Worm (Caenorhabditis elegans) whole organism, late embryonic: ENCODE data around the gene str-177.
A peak's percentile ranks its signal among the peaks of the same experiment; 100 is the strongest.

ENCODE experiments used
- C38D4.7 ChIP-seq: fragments of 200-800 bp; sonication (Bioruptor generic); optimal IDR thresholded peaks from 2 replicates; lab custom pipeline; 2018; ENCODE audit warnings: mild to moderate bottlenecking, missing genetic modification characterization, moderate library complexity, missing compliant biosample characterization
- K02D7.2 ChIP-seq: sonication (generic microtip); optimal IDR thresholded peaks from 2 replicates; lab custom pipeline; 2017; ENCODE audit warnings: mild to moderate bottlenecking, missing genetic modification characterization, missing compliant biosample characterization
- K09A11.1 ChIP-seq: sonication (generic microtip); optimal IDR thresholded peaks from 2 replicates; lab custom pipeline; 2017; ENCODE audit warnings: antibody characterized with exemption, mild to moderate bottlenecking, missing genetic modification characterization, missing compliant biosample characterization; ENCODE audit not compliant: insufficient read depth
- T23F11.4 ChIP-seq: fragments of 200-800 bp; sonication (Bioruptor generic); optimal IDR thresholded peaks from 2 replicates; lab custom pipeline; 2018; ENCODE audit warnings: mild to moderate bottlenecking, missing genetic modification characterization, missing compliant biosample characterization
- Y22D7AL.16 ChIP-seq: sonication (generic microtip); optimal IDR thresholded peaks from 2 replicates; lab custom pipeline; 2016; ENCODE audit warnings: missing genetic modification characterization, missing compliant biosample characterization
- ahr-1 ChIP-seq: sonication (generic microtip); optimal IDR thresholded peaks from 2 replicates; lab custom pipeline; 2016; ENCODE audit warnings: missing genetic modification characterization, missing compliant biosample characterization
- ama-1 ChIP-seq: fragments of 150-350 bp; optimal IDR thresholded peaks from 2 replicates; lab custom pipeline; 2014
- ceh-18 ChIP-seq: sonication (generic microtip); optimal IDR thresholded peaks from 2 replicates; lab custom pipeline; 2016; ENCODE audit warnings: missing genetic modification characterization, missing compliant biosample characterization
- ceh-19 ChIP-seq: fragments of 200-800 bp; sonication (Bioruptor generic); optimal IDR thresholded peaks from 2 replicates; lab custom pipeline; 2018; ENCODE audit warnings: mild to moderate bottlenecking, missing genetic modification characterization, missing compliant biosample characterization
- ceh-2 ChIP-seq: sonication (generic microtip); optimal IDR thresholded peaks from 2 replicates; lab custom pipeline; 2016; ENCODE audit warnings: missing genotype, missing genetic modification characterization, missing compliant biosample characterization
- ceh-24 ChIP-seq: sonication (generic microtip); optimal IDR thresholded peaks from 2 replicates; lab custom pipeline; 2016; ENCODE audit warnings: mild to moderate bottlenecking, missing genetic modification characterization, missing compliant biosample characterization
- ceh-31 ChIP-seq: sonication (generic microtip); optimal IDR thresholded peaks from 2 replicates; lab custom pipeline; 2016; ENCODE audit warnings: missing genetic modification characterization, missing compliant biosample characterization
- ceh-6 ChIP-seq: fragments of 200-800 bp; sonication (Bioruptor generic); optimal IDR thresholded peaks from 2 replicates; lab custom pipeline; 2018; ENCODE audit warnings: mild to moderate bottlenecking, missing genetic modification characterization, missing compliant biosample characterization
- ceh-9 ChIP-seq: sonication (generic microtip); optimal IDR thresholded peaks from 2 replicates; lab custom pipeline; 2016; ENCODE audit warnings: mild to moderate bottlenecking, missing genetic modification characterization, inconsistent platforms, missing compliant biosample characterization
- che-1 ChIP-seq: sonication (generic microtip); optimal IDR thresholded peaks from 2 replicates; lab custom pipeline; 2016; ENCODE audit warnings: mild to moderate bottlenecking, missing genetic modification characterization, missing compliant biosample characterization
- dmd-4 ChIP-seq: sonication (generic microtip); optimal IDR thresholded peaks from 2 replicates; lab custom pipeline; 2016; ENCODE audit warnings: borderline replicate concordance, missing genetic modification characterization, missing compliant biosample characterization
- elt-2 ChIP-seq: sonication (generic microtip); optimal IDR thresholded peaks from 2 replicates; lab custom pipeline; 2016; ENCODE audit warnings: missing genetic modification reagents, missing genetic modification characterization, missing compliant biosample characterization
- elt-4 ChIP-seq: sonication (generic microtip); optimal IDR thresholded peaks from 2 replicates; lab custom pipeline; 2016; ENCODE audit warnings: missing genetic modification characterization, missing compliant biosample characterization
- ets-4 ChIP-seq: sonication (generic microtip); optimal IDR thresholded peaks from 2 replicates; lab custom pipeline; 2016; ENCODE audit warnings: missing genetic modification characterization, missing compliant biosample characterization
- eyg-1 ChIP-seq: sonication (generic microtip); optimal IDR thresholded peaks from 2 replicates; lab custom pipeline; 2016; ENCODE audit warnings: missing genotype, missing genetic modification characterization, missing compliant biosample characterization
- fax-1 ChIP-seq: sonication (generic microtip); optimal IDR thresholded peaks from 2 replicates; lab custom pipeline; 2016; ENCODE audit warnings: missing genotype, missing genetic modification characterization, missing compliant biosample characterization
- fkh-10 ChIP-seq: fragments of 150-350 bp; optimal IDR thresholded peaks from 2 replicates; lab custom pipeline; 2014; ENCODE audit warnings: missing biosample characterization, missing genetic modification reagents, missing genetic modification characterization
- hlh-13 ChIP-seq: fragments of 200-800 bp; sonication (Bioruptor generic); optimal IDR thresholded peaks from 2 replicates; lab custom pipeline; 2018; ENCODE audit warnings: mild to moderate bottlenecking, missing genetic modification characterization, missing compliant biosample characterization
- hlh-15 ChIP-seq: sonication (generic microtip); optimal IDR thresholded peaks from 2 replicates; lab custom pipeline; 2016; ENCODE audit warnings: missing genetic modification characterization, missing compliant biosample characterization
- hlh-30 ChIP-seq: sonication (generic microtip); optimal IDR thresholded peaks from 2 replicates; lab custom pipeline; 2017; ENCODE audit warnings: antibody characterized with exemption, missing genetic modification characterization, missing compliant biosample characterization; ENCODE audit not compliant: insufficient read depth
- lim-6 ChIP-seq: sonication (generic microtip); optimal IDR thresholded peaks from 2 replicates; lab custom pipeline; 2016; ENCODE audit warnings: missing genetic modification characterization, missing compliant biosample characterization
- mec-3 ChIP-seq: sonication (generic microtip); optimal IDR thresholded peaks from 2 replicates; lab custom pipeline; 2016; ENCODE audit warnings: borderline replicate concordance, missing genetic modification characterization, missing compliant biosample characterization
- nfya-1 ChIP-seq: sonication (generic microtip); optimal IDR thresholded peaks from 2 replicates; lab custom pipeline; 2017; ENCODE audit warnings: missing genetic modification characterization, mild to moderate bottlenecking, missing compliant biosample characterization, antibody characterized with exemption, moderate library complexity
- nhr-232 ChIP-seq: sonication (generic microtip); optimal IDR thresholded peaks from 2 replicates; lab custom pipeline; 2016; ENCODE audit warnings: missing genetic modification characterization, missing compliant biosample characterization
- npax-4 ChIP-seq: sonication (generic microtip); optimal IDR thresholded peaks from 2 replicates; lab custom pipeline; 2016; ENCODE audit warnings: missing genetic modification characterization, missing compliant biosample characterization
- odd-2 ChIP-seq: sonication (generic microtip); optimal IDR thresholded peaks from 2 replicates; lab custom pipeline; 2017; ENCODE audit warnings: antibody characterized with exemption, mild to moderate bottlenecking, missing genetic modification characterization, missing compliant biosample characterization
- pag-3 ChIP-seq: sonication (generic microtip); optimal IDR thresholded peaks from 2 replicates; lab custom pipeline; 2016; ENCODE audit warnings: missing compliant biosample characterization, missing genetic modification characterization, borderline replicate concordance
- pat-9 ChIP-seq: fragments of 200-800 bp; sonication (Bioruptor generic); optimal IDR thresholded peaks from 2 replicates; lab custom pipeline; 2018; ENCODE audit warnings: mild to moderate bottlenecking, missing genetic modification characterization, moderate library complexity, missing compliant biosample characterization
- pqm-1 ChIP-seq: sonication (generic microtip); optimal IDR thresholded peaks from 2 replicates; lab custom pipeline; 2016; ENCODE audit warnings: missing genetic modification characterization, missing compliant biosample characterization
- pros-1 ChIP-seq: fragments of 150-350 bp; optimal IDR thresholded peaks from 2 replicates; lab custom pipeline; 2014; ENCODE audit warnings: missing biosample characterization, missing genetic modification reagents, missing genetic modification characterization
- rnt-1 ChIP-seq: sonication (generic microtip); optimal IDR thresholded peaks from 2 replicates; lab custom pipeline; 2016; ENCODE audit warnings: missing genetic modification characterization, missing compliant biosample characterization
- sox-2 ChIP-seq: fragments of 200-800 bp; sonication (Bioruptor generic); IDR thresholded peaks from 2 replicates; pipeline ENCODE4 v1.3.6; 2022; ENCODE audit warnings: missing genetic modification reagents, missing genetic modification characterization, missing compliant biosample characterization
- sox-4 ChIP-seq: sonication (generic microtip); optimal IDR thresholded peaks from 2 replicates; lab custom pipeline; 2017; ENCODE audit warnings: mild to moderate bottlenecking, missing genetic modification characterization, inconsistent platforms, missing compliant biosample characterization
- syd-9 ChIP-seq: sonication (generic microtip); optimal IDR thresholded peaks from 2 replicates; lab custom pipeline; 2016; ENCODE audit warnings: mild to moderate bottlenecking, missing genetic modification characterization, moderate library complexity, missing compliant biosample characterization
- tbx-7 ChIP-seq: sonication (generic microtip); optimal IDR thresholded peaks from 2 replicates; lab custom pipeline; 2016; ENCODE audit warnings: missing genotype, missing genetic modification characterization, missing compliant biosample characterization
- unc-3 ChIP-seq, 2 experiments: fragments of 200-800 bp in 1 of 2; sonication (Bioruptor generic) in 1 of 2; sonication (generic microtip) in 1 of 2; conservative IDR thresholded peaks in 1 of 2; optimal IDR thresholded peaks in 1 of 2; 2 replicates each; pipeline versions ENCODE4 v1.3.6 to Lab custom; 2016 to 2022; ENCODE audit warnings: missing compliant biosample characterization in 2 of 2, missing genetic modification characterization in 2 of 2, missing genetic modification reagents in 1 of 2
- unc-42 ChIP-seq: sonication (generic microtip); optimal IDR thresholded peaks from 2 replicates; lab custom pipeline; 2016; ENCODE audit warnings: missing genotype, missing genetic modification characterization, missing compliant biosample characterization
- unc-55 ChIP-seq: sonication (generic microtip); optimal IDR thresholded peaks from 2 replicates; lab custom pipeline; 2017; ENCODE audit warnings: missing biosample characterization, missing genetic modification reagents, missing genetic modification characterization
- unc-86 ChIP-seq: sonication (generic microtip); optimal IDR thresholded peaks from 2 replicates; lab custom pipeline; 2016; ENCODE audit warnings: missing genetic modification characterization, missing compliant biosample characterization

Gene str-177

DNA sequence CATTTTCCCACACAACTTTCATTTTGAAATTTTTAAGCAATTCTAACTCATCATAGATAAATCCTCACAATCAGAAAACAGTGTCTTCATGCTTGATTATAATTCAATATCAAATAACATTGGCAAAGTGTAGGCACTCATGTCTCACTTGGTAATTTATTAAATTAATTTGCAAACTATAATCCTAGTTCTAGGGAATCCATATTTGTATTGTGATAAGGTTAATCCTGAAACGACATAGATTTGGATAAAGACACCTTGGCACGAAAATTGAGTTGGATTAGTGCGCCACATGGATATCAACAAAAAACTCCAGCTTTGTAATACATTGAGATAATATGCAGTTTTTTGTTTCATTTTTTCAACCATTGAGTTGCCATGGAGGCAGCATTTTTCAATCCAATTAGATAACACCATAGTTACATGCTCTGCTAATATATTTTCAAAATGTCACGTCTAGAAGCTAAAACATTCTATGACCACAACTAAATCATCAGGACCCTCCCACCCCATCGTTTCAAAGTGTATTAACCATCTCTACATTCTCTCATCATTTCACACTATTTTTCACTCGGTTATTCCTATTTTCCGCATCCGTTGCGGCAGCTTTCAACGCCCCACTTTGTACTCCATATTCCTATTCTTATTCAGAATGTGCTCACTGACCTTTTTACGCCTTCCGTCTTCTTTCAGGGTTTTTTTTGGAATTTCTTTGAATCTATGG is 14.9 kb downstream of the str-177 start:
- TF ChIP-seq unc-42 (tag; lab: Kevin White, UChicago) = peak; percentile 64
- no peak for TF ChIP-seq odd-2 (tag; lab: Kevin White, UChicago)
- TF ChIP-seq, all 69 proteins: peak for 1

DNA sequence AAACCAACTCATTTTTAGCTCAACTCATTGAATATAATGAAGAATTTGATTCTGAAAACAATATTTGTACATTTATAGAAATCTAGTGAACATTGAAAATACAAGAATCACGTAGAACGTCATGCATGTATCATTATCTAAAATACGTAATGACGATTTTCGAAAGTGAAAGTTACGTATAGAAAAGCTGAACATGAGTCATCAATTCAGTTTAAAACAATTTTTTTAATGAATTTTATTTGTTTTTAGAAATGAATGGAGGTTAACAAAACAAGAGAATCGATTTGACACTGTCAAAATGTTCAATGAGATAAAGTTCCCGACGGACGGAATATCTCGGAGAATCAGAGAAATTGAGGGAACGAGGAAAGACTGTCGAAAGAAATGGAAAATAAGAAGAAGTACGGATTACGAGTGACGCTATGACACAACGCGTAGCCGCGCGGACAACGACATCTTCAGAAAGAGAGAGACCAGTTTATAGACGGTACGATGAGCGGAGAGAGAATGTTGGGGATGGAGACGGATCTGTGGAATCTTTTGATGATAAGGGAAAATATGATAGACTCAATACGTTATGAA is 17.0 kb downstream of the str-177 start, which contains the start of gene ptr-1:
Gene ptr-1 (minus strand): TSS at position 51 of the 582 bp plus-strand sequence.
- no peak for TF ChIP-seq ceh-2 (tag; lab: Kevin White, UChicago)
- TF ChIP-seq nhr-232 (tag; lab: Kevin White, UChicago) = no peak
- TF ChIP-seq tbx-7 (tag; lab: Kevin White, UChicago) = no peak
- no peak for TF ChIP-seq elt-4
- no peak for TF ChIP-seq pqm-1
- no peak for TF ChIP-seq Y22D7AL.16 (tag; lab: Kevin White, UChicago)
- TF ChIP-seq, all 69 proteins: peak for 0

DNA sequence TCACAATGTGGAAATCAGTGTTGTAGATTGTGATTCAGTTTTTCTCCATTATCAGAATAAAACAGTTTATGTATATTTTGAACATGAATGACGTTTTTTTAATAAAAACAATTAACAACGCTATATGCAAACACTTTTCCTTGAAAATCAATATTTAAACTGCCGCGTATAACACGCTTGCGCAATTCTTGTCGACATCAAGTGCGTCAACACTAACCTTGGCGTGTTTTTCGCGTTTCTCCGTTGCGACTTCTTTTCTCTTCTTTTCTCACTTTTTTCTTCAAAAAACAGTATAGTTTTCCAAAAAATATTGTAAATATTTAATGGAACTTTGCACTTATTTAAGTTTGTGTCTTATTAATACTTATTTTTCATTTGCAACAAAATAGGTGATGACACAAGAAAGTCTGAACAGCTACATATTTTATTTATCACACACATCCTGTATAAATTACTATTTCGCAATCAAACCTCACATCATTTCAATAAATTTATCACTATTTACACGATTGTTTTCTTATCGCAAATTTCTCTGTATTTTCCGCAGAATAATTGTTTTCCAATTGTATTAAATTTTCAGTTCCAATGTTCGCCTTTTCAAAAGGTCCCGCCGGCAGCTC is 23.5 kb downstream of the str-177 start, which contains the start of gene spas-1:
Gene spas-1 (plus strand): TSS at position 572 of the 620 bp plus-strand sequence.
- TF ChIP-seq C38D4.7 (GFP tag; lab: Kevin White, UChicago) (peak; percentile 18), ahr-1 (tag; lab: Kevin White, UChicago) (no peak), unc-55 (no peak), ama-1 (lab: Kevin White, UChicago) (no peak), mec-3 (tag; lab: Kevin White, UChicago) (no peak), nhr-232 (tag; lab: Kevin White, UChicago) (peak; percentile 26), pros-1 (tag; lab: Kevin White, UChicago) (no peak), fkh-10 (GFP tag; lab: Kevin White, UChicago) (no peak), K09A11.1 (peak; percentile 34), sox-4 (peak; percentile 40), unc-3 (GFP tag; conservative IDR thresholded peaks at IDR 0.05; lab: Robert Waterston, UW) (no peak), unc-3 (tag; optimal IDR thresholded peaks at IDR 0.05; lab: Kevin White, UChicago) (peak; percentile 52), elt-2 (peak; percentile 79), syd-9 (peak; percentile 52), rnt-1 (peak; percentile 41), ets-4 (tag; lab: Kevin White, UChicago) (no peak), ceh-19 (GFP tag; lab: Kevin White, UChicago) (peak; percentile 53), eyg-1 (peak; percentile 13), pat-9 (peak; percentile 60), nfya-1 (tag; lab: Kevin White, UChicago) (peak; percentile 76), npax-4 (tag; lab: Kevin White, UChicago) (peak; percentile 10), ceh-24 (no peak), ceh-9 (no peak), tbx-7 (tag; lab: Kevin White, UChicago) (no peak), ceh-18 (tag; lab: Kevin White, UChicago) (peak; percentile 55), elt-4 (no peak), hlh-15 (tag; lab: Kevin White, UChicago) (no peak), dmd-4 (tag; lab: Kevin White, UChicago) (no peak), hlh-30 (tag; lab: Kevin White, UChicago) (no peak), K02D7.2 (tag; lab: Kevin White, UChicago) (no peak), fax-1 (tag; lab: Kevin White, UChicago) (no peak), lim-6 (tag; lab: Kevin White, UChicago) (no peak), T23F11.4 (GFP tag; lab: Kevin White, UChicago) (no peak), hlh-13 (GFP tag; lab: Kevin White, UChicago) (no peak), pqm-1 (no peak), pag-3 (no peak), ceh-6 (GFP tag; lab: Kevin White, UChicago) (peak; percentile 7), che-1 (peak; percentile 29), sox-2 (GFP tag; lab: Robert Waterston, UW) (no peak; the same call in 1 of the 2 replicates), ceh-31 (tag; lab: Kevin White, UChicago) (no peak), unc-86 (no peak)
